Worm (Caenorhabditis elegans) whole organism, L2 larva: ENCODE results near the gene agt-2.

Experiments
- lsy-2 ChIP-seq, 2 experiments: fragments of 150-350 bp in 1 of 2; sonication (generic microtip) in 1 of 2; optimal IDR thresholded peaks; 2 replicates each; lab custom pipeline; 2014 to 2017; ENCODE audit warnings: missing biosample characterization in 2 of 2, missing genetic modification characterization in 2 of 2
- nhr-11 ChIP-seq: fragments of 150-350 bp; optimal IDR thresholded peaks from 2 replicates; lab custom pipeline; 2014; ENCODE audit warnings: missing biosample characterization, missing genetic modification characterization
- nhr-12 ChIP-seq: fragments of 150-350 bp; optimal IDR thresholded peaks from 2 replicates; lab custom pipeline; 2014; ENCODE audit warnings: missing biosample characterization, missing genetic modification characterization
- nhr-237 ChIP-seq: fragments of 150-350 bp; optimal IDR thresholded peaks from 2 replicates; lab custom pipeline; 2014; ENCODE audit warnings: missing biosample characterization, missing genetic modification characterization

- TF ChIP-seq nhr-11 (tag; lab: Kevin White, UChicago) (no peak), nhr-237 (tag; lab: Kevin White, UChicago) (no peak), nhr-12 (tag; lab: Kevin White, UChicago) (no peak), lsy-2 (tag; optimal IDR thresholded peaks at IDR 0.05; lab: Kevin White, UChicago) (no peak)
These were observed 35.3 kb upstream of the agt-2 start, which contains the start of the genes EEED8.12 and EEED8.4 for ce11 chrII:5408924-5409323.
